Worm (Caenorhabditis elegans) whole organism, late embryonic: ENCODE data around the gene zhp-4.

Experiments
- ets-4 ChIP-seq: sonication (generic microtip); optimal IDR thresholded peaks from 2 replicates; lab custom pipeline; 2016; ENCODE audit warnings: missing genetic modification characterization, missing compliant biosample characterization
- unc-3 ChIP-seq, 2 experiments: fragments of 200-800 bp in 1 of 2; sonication (Bioruptor generic) in 1 of 2; sonication (generic microtip) in 1 of 2; conservative IDR thresholded peaks in 1 of 2; optimal IDR thresholded peaks in 1 of 2; 2 replicates each; pipeline versions ENCODE4 v1.3.6 to Lab custom; 2016 to 2022; ENCODE audit warnings: missing compliant biosample characterization in 2 of 2, missing genetic modification characterization in 2 of 2, missing genetic modification reagents in 1 of 2
- zip-5 ChIP-seq: sonication (generic microtip); optimal IDR thresholded peaks from 2 replicates; lab custom pipeline; 2016; ENCODE audit warnings: missing genetic modification characterization, missing compliant biosample characterization

- no peak for TF ChIP-seq ets-4 (tag; lab: Kevin White, UChicago)
- no peak for TF ChIP-seq unc-3 (GFP tag; conservative IDR thresholded peaks at IDR 0.05; lab: Robert Waterston, UW)
- no peak for TF ChIP-seq unc-3 (tag; optimal IDR thresholded peaks at IDR 0.05; lab: Kevin White, UChicago)
- no peak for TF ChIP-seq zip-5 (tag; lab: Kevin White, UChicago)
These were observed 41.0 kb upstream of the zhp-4 start for ce11 chrV:19142595-19142994.
